Worm (Caenorhabditis elegans): ENCODE results near the gene srd-28.
"Not testable (repeated sequence)": the region's sequence is repeated elsewhere in the genome, so short reads cannot be mapped to it uniquely, and the experiment has no call there.

srd-28 gene

ce11 chrV:15259049-15259448 lies 8.6 kb downstream of the srd-28 start, which contains the start of gene srsx-37:
Gene srsx-37 (minus strand): TSS chrV:15259149.
- TF ChIP-seq hmg-1.1 (GFP tag; IDR thresholded peaks at IDR 0.05) (no peak), Y5F2A.4 (GFP tag; optimal IDR thresholded peaks at IDR 0.05) (no peak), ceh-20 (GFP tag; IDR thresholded peaks at IDR 0.05) (no peak), F10B5.3 (tag; optimal IDR thresholded peaks at IDR 0.05) (no peak), nhr-48 (tag; optimal IDR thresholded peaks at IDR 0.05) (no peak), nhr-11 (tag; optimal IDR thresholded peaks at IDR 0.05) (no peak), madf-9 (GFP tag; conservative IDR thresholded peaks at IDR 0.05) (no peak), tra-1 (GFP tag; IDR thresholded peaks at IDR 0.05) (no peak), php-3 (GFP tag; IDR thresholded peaks at IDR 0.05) (no peak)

DNA sequence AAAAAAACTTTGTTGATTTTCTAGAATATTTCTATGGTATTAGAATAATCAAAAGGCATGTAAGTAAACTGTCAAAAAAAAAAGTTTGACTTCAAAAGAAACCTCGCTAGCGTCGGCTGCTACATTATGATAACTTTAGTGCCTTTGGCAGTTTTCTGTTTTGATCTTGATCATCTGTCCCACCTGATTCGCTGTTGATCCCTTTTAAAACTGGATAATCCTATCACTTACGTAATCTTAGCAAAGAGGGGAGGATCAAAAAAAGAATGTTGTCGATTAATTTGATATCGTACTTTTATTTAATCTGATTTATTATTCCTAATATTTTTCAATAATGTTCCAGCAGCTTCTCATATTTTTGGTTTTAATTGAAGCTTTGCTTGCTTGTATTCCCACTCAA lies 9.5 kb downstream of the srd-28 start, which contains the start of gene M01B2.8:
M01B2.8 (plus strand) TSS at position 301 of the 400 bp plus-strand sequence.
- TF ChIP-seq spr-1 (tag; optimal IDR thresholded peaks at IDR 0.05) (no peak), nhr-6 (tag; optimal IDR thresholded peaks at IDR 0.05) (no peak), D1046.2 (GFP tag; IDR thresholded peaks at IDR 0.05) (no peak), jun-1 (tag; optimal IDR thresholded peaks at IDR 0.05) (no peak), ceh-28 (tag; optimal IDR thresholded peaks at IDR 0.05) (no peak), ztf-11 (tag; optimal IDR thresholded peaks at IDR 0.05) (no peak), R02D3.7 (tag; optimal IDR thresholded peaks at IDR 0.05) (no peak), ces-1 (GFP tag; optimal IDR thresholded peaks at IDR 0.05) (no peak), F37D6.2 (tag; optimal IDR thresholded peaks at IDR 0.05) (no peak), saeg-2 (GFP tag; IDR thresholded peaks at IDR 0.05) (no peak), lin-1 (GFP tag; IDR thresholded peaks at IDR 0.05) (no peak), lim-7 (GFP tag; IDR thresholded peaks at IDR 0.05) (no peak)

DNA sequence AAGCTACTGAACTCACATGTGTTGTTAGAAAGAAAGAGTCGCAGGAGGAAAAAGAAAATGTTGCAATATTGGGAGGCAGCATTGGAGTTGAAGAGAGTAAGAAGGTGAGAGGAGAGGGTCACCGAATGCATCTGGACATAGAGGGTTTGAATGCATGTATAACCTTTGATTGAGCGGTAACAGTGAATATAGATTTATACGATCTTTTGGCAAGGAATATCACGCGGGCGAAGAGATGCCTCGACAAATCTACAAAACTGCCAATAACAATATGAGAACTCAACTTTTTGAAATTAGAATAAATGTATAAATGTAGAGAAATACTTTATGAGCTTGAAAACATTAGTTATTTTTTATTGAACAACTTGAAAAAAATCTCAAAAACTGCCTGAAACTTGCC lies 11.9 kb downstream of the srd-28 start, which contains the start of gene M01B2.10:
M01B2.10 (minus strand) TSS at position 101 of the 400 bp plus-strand sequence.
- not testable (repeated sequence) for TF ChIP-seq tra-1 (GFP tag; IDR thresholded peaks at IDR 0.05); nhr-28 (tag; optimal IDR thresholded peaks at IDR 0.05); mxl-2 (GFP tag; conservative IDR thresholded peaks at IDR 0.05)

DNA sequence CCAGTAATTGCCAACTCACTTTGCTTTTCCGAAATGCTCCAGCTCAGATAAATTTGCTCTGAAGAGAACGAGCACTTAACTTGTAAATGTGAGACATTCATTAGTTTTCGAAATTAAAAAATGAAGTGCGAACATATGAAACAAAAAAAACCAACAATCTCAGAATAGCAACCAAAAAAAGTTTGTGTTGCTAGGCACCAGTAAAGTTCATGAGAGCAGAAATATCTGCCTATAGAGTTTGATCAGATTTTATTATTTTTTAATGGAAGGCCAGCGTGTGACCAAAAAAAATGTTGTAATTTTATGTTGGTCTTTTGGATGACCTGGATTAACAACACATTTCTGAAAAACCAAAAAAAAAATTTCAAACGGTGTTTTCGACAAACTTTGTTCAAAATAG lies 13.7 kb downstream of the srd-28 start, which contains the start of gene M01B2.12:
M01B2.12 (minus strand) TSS at position 101 of the 400 bp plus-strand sequence.
- TF ChIP-seq ceh-82 (tag; optimal IDR thresholded peaks at IDR 0.05) (no peak), zip-2 (tag; optimal IDR thresholded peaks at IDR 0.05) (no peak), cey-2 (tag; optimal IDR thresholded peaks at IDR 0.05; ENCODE audit: borderline replicate concordance, insufficient read depth) (no peak), spr-1 (tag; optimal IDR thresholded peaks at IDR 0.05) (no peak), rbr-2 (tag; optimal IDR thresholded peaks at IDR 0.05) (no peak), mxl-3 (GFP tag; optimal IDR thresholded peaks at IDR 0.05) (no peak), nhr-76 (tag; optimal IDR thresholded peaks at IDR 0.05) (no peak), nhr-11 (tag; optimal IDR thresholded peaks at IDR 0.05) (no peak), nhr-41 (GFP tag; IDR thresholded peaks at IDR 0.05) (no peak), daf-16 (GFP tag; optimal IDR thresholded peaks at IDR 0.05) (no peak), daf-16 (tag; optimal IDR thresholded peaks at IDR 0.05) (no peak), daf-12 (tag; optimal IDR thresholded peaks at IDR 0.05) (no peak), hlh-30 (tag; optimal IDR thresholded peaks at IDR 0.05; ENCODE audit: insufficient read depth) (no peak), lin-29 (GFP tag; IDR thresholded peaks at IDR 0.05) (no peak)

- no peak for TF ChIP-seq ceh-62 (tag; optimal IDR thresholded peaks at IDR 0.05)
- TF ChIP-seq ama-1 (optimal IDR thresholded peaks at IDR 0.05), result no peak
- no peak for TF ChIP-seq daf-12 (tag; optimal IDR thresholded peaks at IDR 0.05)
- no peak for TF ChIP-seq spr-1 (tag; optimal IDR thresholded peaks at IDR 0.05)
- TF ChIP-seq lin-13 (GFP tag; optimal IDR thresholded peaks at IDR 0.05), result no peak
- TF ChIP-seq mdl-1 (tag; optimal IDR thresholded peaks at IDR 0.05), result no peak
- TF ChIP-seq egl-43 (GFP tag; IDR thresholded peaks at IDR 0.05), result no peak
- TF ChIP-seq nhr-42 (GFP tag; IDR thresholded peaks at IDR 0.05), result no peak
- TF ChIP-seq mep-1 (tag; optimal IDR thresholded peaks at IDR 0.05), result no peak
- no peak for TF ChIP-seq ceh-44 (GFP tag; IDR thresholded peaks at IDR 0.05)
- no peak for TF ChIP-seq R02D3.7 (tag; optimal IDR thresholded peaks at IDR 0.05)
- TF ChIP-seq jun-1 (tag; optimal IDR thresholded peaks at IDR 0.05), result no peak
- no peak for TF ChIP-seq skn-1 (tag; optimal IDR thresholded peaks at IDR 0.05)
- no peak for TF ChIP-seq lir-3 (tag; optimal IDR thresholded peaks at IDR 0.05)
- no peak for TF ChIP-seq unc-130 (GFP tag; optimal IDR thresholded peaks at IDR 0.05)
- no peak for TF ChIP-seq ZK546.5 (tag; optimal IDR thresholded peaks at IDR 0.05)
Measured at ce11 chrV:15265814-15266213, 15.4 kb downstream of the srd-28 start, which contains the start of gene M01B2.13. Gene M01B2.13 (minus strand): TSS chrV:15265914.
